Worm (Caenorhabditis elegans): ENCODE data around the gene T10B10.4.

- no peak for TF ChIP-seq aly-2 (tag; optimal IDR thresholded peaks at IDR 0.05)
- no peak for TF ChIP-seq swsn-7 (tag; optimal IDR thresholded peaks at IDR 0.05)
- no peak for TF ChIP-seq efl-1 (optimal IDR thresholded peaks at IDR 0.05)
- TF ChIP-seq efl-1 (GFP tag; optimal IDR thresholded peaks at IDR 0.05 in 1 of 2), result no peak
- TF ChIP-seq fos-1 (tag; optimal IDR thresholded peaks at IDR 0.05), result no peak
Measured at ce11 chrX:15167692-15168091, 22.2 kb upstream of the T10B10.4 start.
